Fruit fly (Drosophila melanogaster): Measurements from ENCODE around the gene CG1789.

CG1789 gene

DNA sequence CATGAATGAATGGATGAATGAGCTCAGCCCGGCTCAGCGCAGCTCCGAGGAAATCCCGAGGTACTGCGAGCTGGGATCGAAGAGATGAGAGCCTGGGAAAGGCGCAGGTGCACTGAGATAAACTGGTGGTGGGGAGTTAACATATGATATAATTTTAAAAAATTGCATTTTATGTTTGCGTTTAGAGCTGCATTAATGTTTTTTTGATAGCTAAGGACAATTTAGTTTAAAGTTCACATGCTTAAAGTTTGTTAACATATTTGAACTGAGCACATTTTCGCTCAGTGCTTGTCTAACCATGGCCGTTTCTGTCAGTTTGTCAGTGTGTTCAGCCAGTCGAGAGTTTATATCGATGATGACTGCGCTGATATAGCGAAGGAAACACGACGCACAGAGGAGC is 10.0 kb downstream of the CG1789 start (continued):
- TF ChIP-seq Sox100B (GFP tag; optimal IDR thresholded peaks at IDR 0.05) (no peak), Gsc (GFP tag; IDR thresholded peaks at IDR 0.05) (no peak), her (GFP tag; optimal IDR thresholded peaks at IDR 0.05) (no peak), grau (tag; optimal IDR thresholded peaks at IDR 0.05) (peak; percentile 31), CG43689 (GFP tag; IDR thresholded peaks at IDR 0.05) (no peak), CG18599 (GFP tag; optimal IDR thresholded peaks at IDR 0.05) (peak; percentile 63), kah (GFP tag; optimal IDR thresholded peaks at IDR 0.05) (no peak), Nf-YB (GFP tag; optimal IDR thresholded peaks at IDR 0.05) (no peak), CG15696 (tag; optimal IDR thresholded peaks at IDR 0.05) (peak; percentile 14), wek (GFP tag; optimal IDR thresholded peaks at IDR 0.05) (no peak), Hmr (GFP tag; optimal IDR thresholded peaks at IDR 0.05) (peak; percentile 21), dmrt11E (tag; optimal IDR thresholded peaks at IDR 0.05) (peak; percentile 24), BEAF-32 (GFP tag; optimal IDR thresholded peaks at IDR 0.05) (no peak), CG12942 (GFP tag; optimal IDR thresholded peaks at IDR 0.05) (no peak), pnt (GFP tag; optimal IDR thresholded peaks at IDR 0.05) (no peak), run (tag; optimal IDR thresholded peaks at IDR 0.05) (no peak), Gug (GFP tag; IDR thresholded peaks at IDR 0.05) (no peak), lab (GFP tag; optimal IDR thresholded peaks at IDR 0.05) (peak; percentile 25), CG6654 (GFP tag; optimal IDR thresholded peaks at IDR 0.05) (no peak), CG12391 (tag; optimal IDR thresholded peaks at IDR 0.05) (peak; percentile 15), CG4404 (GFP tag; IDR thresholded peaks at IDR 0.05) (peak; percentile 25; the same call in 1 of the 2 replicates), E2f2 (GFP tag; IDR thresholded peaks at IDR 0.05) (no peak), CG14050 (GFP tag; IDR thresholded peaks at IDR 0.05) (no peak), Ada2b (GFP tag; IDR thresholded peaks at IDR 0.05) (peak; percentile 12; the same call in 1 of the 2 replicates), CG17802 (tag; optimal IDR thresholded peaks at IDR 0.05) (no peak), CG2678 (tag; optimal IDR thresholded peaks at IDR 0.05) (peak; percentile 52), CG12236 (GFP tag; optimal IDR thresholded peaks at IDR 0.05) (no peak), slbo (GFP tag; IDR thresholded peaks at IDR 0.05) (0 out of 2 replicates have a peak, but pooled peaks have one; percentile 19), lbe (GFP tag; optimal IDR thresholded peaks at IDR 0.05) (peak; percentile 19), CkIIα-i1 (GFP tag; IDR thresholded peaks at IDR 0.05) (no peak), CG6813 (GFP tag; optimal IDR thresholded peaks at IDR 0.05) (peak; percentile 5), CG14014 (GFP tag; IDR thresholded peaks at IDR 0.05) (no peak), Max (GFP tag; optimal IDR thresholded peaks at IDR 0.05) (no peak), CG15514 (GFP tag; optimal IDR thresholded peaks at IDR 0.05) (no peak), CG9817 (tag; optimal IDR thresholded peaks at IDR 0.05) (no peak), CG34224 (GFP tag; IDR thresholded peaks at IDR 0.05; ENCODE audit: partially characterized antibody) (no peak), twi (tag; optimal IDR thresholded peaks at IDR 0.05) (no peak), mam (GFP tag; optimal IDR thresholded peaks at IDR 0.05) (peak; percentile 23), sqz (GFP tag; optimal IDR thresholded peaks at IDR 0.05) (no peak), Nf-YC (tag; optimal IDR thresholded peaks at IDR 0.05) (no peak), maf-S (GFP tag; optimal IDR thresholded peaks at IDR 0.05) (no peak), CG7271 (tag; optimal IDR thresholded peaks at IDR 0.05) (no peak), nmo (GFP tag; optimal IDR thresholded peaks at IDR 0.05) (no peak), caup (GFP tag; optimal IDR thresholded peaks at IDR 0.05; ENCODE audit: severe bottlenecking) (peak; percentile 14), CG10274 (GFP tag; optimal IDR thresholded peaks at IDR 0.05) (no peak), CG8765 (GFP tag; IDR thresholded peaks at IDR 0.05) (0 out of 2 replicates have a peak, but pooled peaks have one; percentile 14), CG6683 (GFP tag; optimal IDR thresholded peaks at IDR 0.05) (no peak), CG6791 (GFP tag; IDR thresholded peaks at IDR 0.05; ENCODE audit: partially characterized antibody) (no peak), CG7963 (GFP tag; IDR thresholded peaks at IDR 0.05; ENCODE audit: partially characterized antibody) (no peak), fd102C (GFP tag; optimal IDR thresholded peaks at IDR 0.05) (no peak)

Data from whole organism, embryonic.